Worm (Caenorhabditis elegans): ENCODE data around the gene asp-5.

The asp-5 gene

DNA sequence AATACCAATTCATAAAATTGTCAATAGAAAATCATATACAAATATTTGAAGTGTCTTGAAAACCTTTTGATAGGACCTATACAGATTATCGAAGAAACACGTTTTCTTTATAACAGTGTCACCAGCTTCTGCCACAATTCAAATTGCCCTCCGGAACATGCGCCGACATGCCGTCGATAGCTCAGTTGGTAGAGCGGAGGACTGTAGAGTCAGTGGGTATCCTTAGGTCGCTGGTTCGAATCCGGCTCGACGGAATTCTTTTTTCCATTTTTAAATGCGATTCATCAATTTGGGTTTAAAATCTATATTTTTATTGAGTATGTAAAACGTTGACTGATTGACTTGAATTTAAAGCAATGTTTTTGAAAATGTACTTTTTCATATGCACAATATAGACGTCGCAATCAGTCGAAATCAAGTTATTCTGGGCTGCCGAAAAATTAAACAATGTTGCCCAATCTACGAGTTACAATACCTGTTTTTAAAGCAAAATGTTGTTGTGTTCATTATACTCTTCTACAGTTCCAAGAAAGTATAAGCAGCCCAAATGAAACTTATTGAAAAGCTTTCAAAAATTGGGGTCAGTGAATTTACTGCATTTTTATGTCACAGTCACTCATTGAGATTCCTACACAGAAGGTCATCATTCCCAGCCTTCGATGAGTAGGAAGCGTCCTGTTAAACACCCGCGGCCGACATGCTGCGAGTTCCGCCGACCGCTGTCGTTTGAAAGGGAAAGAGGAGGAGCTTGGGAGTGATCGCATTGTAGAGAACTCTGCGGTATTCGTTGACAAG lies 24.7 kb upstream of the asp-5 start (continued):
- TF ChIP-seq vab-7 (GFP tag; IDR thresholded peaks at IDR 0.05): 0 out of 2 replicates have a peak, but pooled peaks have one; percentile 22
- TF ChIP-seq mep-1 (tag; optimal IDR thresholded peaks at IDR 0.05): peak; percentile 84
- no peak for TF ChIP-seq ZK337.2 (GFP tag; IDR thresholded peaks at IDR 0.05)
- no peak for TF ChIP-seq tra-1 (GFP tag; IDR thresholded peaks at IDR 0.05)
- TF ChIP-seq nhr-42 (GFP tag; IDR thresholded peaks at IDR 0.05): no peak
- no peak for TF ChIP-seq ZK546.5 (tag; optimal IDR thresholded peaks at IDR 0.05)
- no peak for TF ChIP-seq hif-1 (tag; optimal IDR thresholded peaks at IDR 0.05)
- peak; percentile 16 for TF ChIP-seq R02D3.7 (tag; optimal IDR thresholded peaks at IDR 0.05)
- TF ChIP-seq lin-15B (tag; optimal IDR thresholded peaks at IDR 0.05): no peak
- no peak for TF ChIP-seq F44E2.7 (GFP tag; IDR thresholded peaks at IDR 0.05)
- TF ChIP-seq duxl-1 (tag; optimal IDR thresholded peaks at IDR 0.05; ENCODE audit: poor library complexity): peak; percentile 80
- TF ChIP-seq gei-8 (GFP tag; optimal IDR thresholded peaks at IDR 0.05): peak; percentile 37
- TF ChIP-seq jun-1 (tag; optimal IDR thresholded peaks at IDR 0.05): peak; percentile 31
- TF ChIP-seq dmd-9 (GFP tag; IDR thresholded peaks at IDR 0.05): no peak
- peak; percentile 83 for TF ChIP-seq Y48G9A.11 (GFP tag; IDR thresholded peaks at IDR 0.05)
- TF ChIP-seq dpl-1 (GFP tag; optimal IDR thresholded peaks at IDR 0.05): no peak
- TF ChIP-seq ztf-7 (tag; optimal IDR thresholded peaks at IDR 0.05): no peak
- peak; percentile 57 for TF ChIP-seq lin-38 (GFP tag; IDR thresholded peaks at IDR 0.05)
- no peak for TF ChIP-seq nhr-11 (tag; optimal IDR thresholded peaks at IDR 0.05)
- TF ChIP-seq skn-1 (tag; optimal IDR thresholded peaks at IDR 0.05): no peak
- no peak for TF ChIP-seq mxl-2 (GFP tag; conservative IDR thresholded peaks at IDR 0.05)
- TF ChIP-seq ceh-32 (tag; optimal IDR thresholded peaks at IDR 0.05; ENCODE audit: poor library complexity): no peak
- TF ChIP-seq lir-3 (tag; optimal IDR thresholded peaks at IDR 0.05): no peak
- peak; percentile 54 for TF ChIP-seq nhr-6 (tag; optimal IDR thresholded peaks at IDR 0.05)
- TF ChIP-seq fkh-10 (GFP tag; optimal IDR thresholded peaks at IDR 0.05): no peak
- no peak for TF ChIP-seq spr-3 (GFP tag; optimal IDR thresholded peaks at IDR 0.05)
- peak; percentile 80 for TF ChIP-seq dve-1 (tag; optimal IDR thresholded peaks at IDR 0.05; ENCODE audit: insufficient read depth)
- TF ChIP-seq dmd-6 (GFP tag; IDR thresholded peaks at IDR 0.05): peak; percentile 41
- peak; percentile 87 for TF ChIP-seq mes-2 (tag; optimal IDR thresholded peaks at IDR 0.05; ENCODE audit: poor library complexity, severe bottlenecking)
- no peak for TF ChIP-seq nhr-10 (tag; optimal IDR thresholded peaks at IDR 0.05)
- TF ChIP-seq mxl-3 (GFP tag; optimal IDR thresholded peaks at IDR 0.05): peak; percentile 5
- TF ChIP-seq ama-1 (optimal IDR thresholded peaks at IDR 0.05): peak; percentile 97

DNA sequence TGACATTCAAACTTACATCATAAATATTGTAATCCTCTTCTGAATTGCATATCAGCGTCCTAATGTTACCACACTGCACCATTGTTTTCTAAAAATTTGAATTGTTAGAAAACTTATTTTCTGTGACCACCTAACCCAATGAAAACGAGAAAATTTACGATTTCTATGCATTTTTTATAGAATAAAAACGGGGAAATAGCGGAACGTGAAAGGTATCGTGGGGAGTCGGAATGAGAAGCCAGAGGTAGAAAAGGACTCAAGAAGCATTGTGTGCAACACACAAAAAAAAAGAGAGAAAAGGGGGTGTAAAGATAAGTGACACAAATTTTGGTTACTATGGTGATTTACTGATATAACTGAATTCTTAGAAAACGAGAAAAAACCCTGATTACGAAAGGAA lies 22.0 kb upstream of the asp-5 start, which contains the start of gene C16D9.6:
Gene C16D9.6, minus strand, starts transcription at position 101 of the 400 bp plus-strand sequence.
- TF ChIP-seq ceh-44 (GFP tag; IDR thresholded peaks at IDR 0.05) (no peak), ztf-11 (tag; optimal IDR thresholded peaks at IDR 0.05) (no peak), unc-39 (tag; optimal IDR thresholded peaks at IDR 0.05) (no peak), ztf-7 (tag; optimal IDR thresholded peaks at IDR 0.05) (no peak), zfp-3 (GFP tag; conservative IDR thresholded peaks at IDR 0.05) (no peak), tag-97 (GFP tag; IDR thresholded peaks at IDR 0.05) (no peak), ceh-62 (tag; optimal IDR thresholded peaks at IDR 0.05) (no peak), nhr-48 (tag; optimal IDR thresholded peaks at IDR 0.05) (no peak), nhr-42 (GFP tag; IDR thresholded peaks at IDR 0.05) (no peak), vab-7 (GFP tag; IDR thresholded peaks at IDR 0.05) (no peak), Y105C5A.15 (GFP tag; IDR thresholded peaks at IDR 0.05) (no peak), nhr-41 (GFP tag; IDR thresholded peaks at IDR 0.05) (no peak), spr-3 (GFP tag; optimal IDR thresholded peaks at IDR 0.05) (no peak), D1046.2 (GFP tag; IDR thresholded peaks at IDR 0.05) (no peak), hmg-1.1 (GFP tag; IDR thresholded peaks at IDR 0.05) (no peak), T20F7.1 (GFP tag; optimal IDR thresholded peaks at IDR 0.05) (no peak)
